Fruit fly (Drosophila melanogaster) whole organism, larva: ENCODE measurements around the gene Tpt.

Source experiments
- noc ChIP-seq: fragments of 200-800 bp; sonication (Bioruptor generic); optimal IDR thresholded peaks from 3 replicates; lab custom pipeline; 2019; ENCODE audit warnings: missing biosample characterization, mild to moderate bottlenecking, missing genetic modification characterization, moderate library complexity

The Tpt gene

dm6 chr3L:8440771-8441549 lies 35.9 kb upstream of the Tpt start:
- TF ChIP-seq noc (tag; lab: Kevin White, UChicago): no peak

- TF ChIP-seq noc (tag; lab: Kevin White, UChicago): no peak
Observed at dm6 chr3L:8440079-8440478, 35.0 kb upstream of the Tpt start.

- TF ChIP-seq noc (tag; lab: Kevin White, UChicago): no peak
Observed at dm6 chr3L:8437583-8437982, 32.5 kb upstream of the Tpt start.

dm6 chr3L:8424831-8425336 lies 19.8 kb upstream of the Tpt start, which contains the start of gene Cbl:
Cbl (plus strand) TSS chr3L:8424954.
- TF ChIP-seq noc (tag; lab: Kevin White, UChicago): no peak

dm6 chr3L:8423156-8423555 lies 18.1 kb upstream of the Tpt start:
- TF ChIP-seq noc (tag; lab: Kevin White, UChicago): no peak

- no peak for TF ChIP-seq noc (tag; lab: Kevin White, UChicago)
Observed at dm6 chr3L:8421808-8422586, 16.9 kb upstream of the Tpt start, which contains the start of gene CG32354. CG32354 (minus strand) TSS chr3L:8422205.

dm6 chr3L:8421361-8421760 lies 16.3 kb upstream of the Tpt start:
- no peak for TF ChIP-seq noc (tag; lab: Kevin White, UChicago)

- TF ChIP-seq noc (tag; lab: Kevin White, UChicago): no peak
Observed at dm6 chr3L:8419622-8420176, 14.6 kb upstream of the Tpt start.

- no peak for TF ChIP-seq noc (tag; lab: Kevin White, UChicago)
Observed at dm6 chr3L:8418984-8419383, 13.9 kb upstream of the Tpt start.

- no peak for TF ChIP-seq noc (tag; lab: Kevin White, UChicago)
Observed at dm6 chr3L:8412725-8413124, 7.6 kb upstream of the Tpt start, which contains the start of the genes Oseg1 and mtrm. Oseg1 (minus strand) TSS chr3L:8412825. mtrm (plus strand) TSS chr3L:8413012.

dm6 chr3L:8411439-8411897 lies 6.4 kb upstream of the Tpt start, which contains the start of gene Exo70:
Exo70 (plus strand) TSS chr3L:8411851.
- TF ChIP-seq noc (tag; lab: Kevin White, UChicago): no peak

dm6 chr3L:8398763-8399445 lies 6.2 kb downstream of the Tpt start:
- no peak for TF ChIP-seq noc (tag; lab: Kevin White, UChicago)

dm6 chr3L:8396187-8396586 lies 8.9 kb downstream of the Tpt start:
- no peak for TF ChIP-seq noc (tag; lab: Kevin White, UChicago)

dm6 chr3L:8395630-8396168 lies 9.4 kb downstream of the Tpt start, which contains the start of gene CG7120:
CG7120 (plus strand) TSS chr3L:8396000.
- TF ChIP-seq noc (tag; lab: Kevin White, UChicago): no peak

dm6 chr3L:8394944-8395343 lies 10.1 kb downstream of the Tpt start:
- no peak for TF ChIP-seq noc (tag; lab: Kevin White, UChicago)
